Worm (Caenorhabditis elegans) whole organism, young adult: ENCODE data around the gene C49F5.6.

Experiments used
- B0019.2 ChIP-seq: fragments of 200-800 bp; sonication (Bioruptor generic); conservative IDR thresholded peaks from 2 replicates; pipeline ENCODE4 v1.3.6; 2022; ENCODE audit warnings: missing genetic modification reagents, missing genetic modification characterization, missing compliant biosample characterization
- B0035.1 ChIP-seq: sonication (generic microtip); optimal IDR thresholded peaks from 2 replicates; lab custom pipeline; 2016; ENCODE audit warnings: missing genetic modification characterization, mild to moderate bottlenecking, missing compliant biosample characterization, missing genotype, missing genetic modification reagents
- B0261.1 ChIP-seq: sonication (generic microtip); optimal IDR thresholded peaks from 2 replicates; lab custom pipeline; 2016; ENCODE audit warnings: mild to moderate bottlenecking, missing genetic modification characterization, moderate library complexity, missing compliant biosample characterization
- F22D6.2 ChIP-seq: sonication (generic microtip); optimal IDR thresholded peaks from 2 replicates; lab custom pipeline; 2016; ENCODE audit warnings: mild to moderate bottlenecking, missing genetic modification characterization, missing compliant biosample characterization
- F57C9.4 ChIP-seq: sonication (generic microtip); optimal IDR thresholded peaks from 2 replicates; lab custom pipeline; 2017; ENCODE audit warnings: mild to moderate bottlenecking, missing genetic modification characterization, missing compliant biosample characterization
- K11D2.4 ChIP-seq: fragments of 200-800 bp; sonication (Bioruptor generic); IDR thresholded peaks from 2 replicates; pipeline ENCODE4 v1.3.6; 2022; ENCODE audit warnings: missing genetic modification reagents, missing genetic modification characterization, missing compliant biosample characterization
- K12H6.12 ChIP-seq: fragments of 200-800 bp; sonication (Bioruptor generic); optimal IDR thresholded peaks from 2 replicates; lab custom pipeline; 2018; ENCODE audit warnings: mild to moderate bottlenecking, missing genetic modification characterization, missing compliant biosample characterization
- Y53F4B.3 ChIP-seq: fragments of 200-800 bp; sonication (Bioruptor generic); IDR thresholded peaks from 2 replicates; pipeline ENCODE4 v1.3.6; 2022; ENCODE audit warnings: missing genetic modification reagents, missing genetic modification characterization, missing compliant biosample characterization
- Y67H2A.10 ChIP-seq: fragments of 200-800 bp; sonication (Bioruptor generic); conservative IDR thresholded peaks from 2 replicates; pipeline ENCODE4 v1.3.6; 2022; ENCODE audit warnings: missing genetic modification reagents, missing genetic modification characterization, missing compliant biosample characterization
- Y95B8A.8 ChIP-seq: fragments of 200-800 bp; sonication (Bioruptor generic); IDR thresholded peaks from 2 replicates; pipeline ENCODE4 v1.3.6; 2022; ENCODE audit warnings: missing genetic modification reagents, missing genetic modification characterization, missing compliant biosample characterization
- bed-1 ChIP-seq: fragments of 200-800 bp; sonication (Bioruptor generic); IDR thresholded peaks from 2 replicates; pipeline ENCODE4 v1.3.6; 2022; ENCODE audit warnings: missing genetic modification reagents, missing genetic modification characterization, missing compliant biosample characterization
- bed-2 ChIP-seq: fragments of 200-800 bp; sonication (Bioruptor generic); IDR thresholded peaks from 2 replicates; pipeline ENCODE4 v1.3.6; 2022; ENCODE audit warnings: missing genetic modification reagents, missing genetic modification characterization, missing compliant biosample characterization
- ceh-100 ChIP-seq: fragments of 200-800 bp; sonication (Bioruptor generic); IDR thresholded peaks from 2 replicates; pipeline ENCODE4 v1.3.6; 2022; ENCODE audit warnings: missing genetic modification reagents, missing genetic modification characterization, missing compliant biosample characterization
- ceh-79 ChIP-seq: sonication (generic microtip); optimal IDR thresholded peaks from 2 replicates; lab custom pipeline; 2017; ENCODE audit warnings: mild to moderate bottlenecking, missing genetic modification characterization, missing compliant biosample characterization
- chd-7 ChIP-seq: sonication (generic microtip); optimal IDR thresholded peaks from 2 replicates; lab custom pipeline; 2016; ENCODE audit warnings: mild to moderate bottlenecking, missing genetic modification characterization, moderate library complexity, missing compliant biosample characterization
- egl-18 ChIP-seq: fragments of 200-800 bp; sonication (Bioruptor generic); IDR thresholded peaks from 2 replicates; pipeline ENCODE4 v1.3.6; 2022; ENCODE audit warnings: missing genetic modification reagents, missing genetic modification characterization, missing compliant biosample characterization
- egl-44 ChIP-seq: fragments of 200-800 bp; sonication (Bioruptor generic); IDR thresholded peaks from 2 replicates; pipeline ENCODE4 v1.3.6; 2022; ENCODE audit warnings: missing genetic modification reagents, missing genetic modification characterization, missing compliant biosample characterization
- hlh-12 ChIP-seq: sonication (generic microtip); optimal IDR thresholded peaks from 2 replicates; lab custom pipeline; 2016; ENCODE audit warnings: missing genetic modification characterization, missing compliant biosample characterization
- hlh-26 ChIP-seq: fragments of 200-800 bp; sonication (Bioruptor generic); conservative IDR thresholded peaks from 2 replicates; pipeline ENCODE4 v1.3.6; 2022; ENCODE audit warnings: missing genetic modification reagents, missing genetic modification characterization, missing compliant biosample characterization
- hmg-1.2 ChIP-seq: fragments of 200-800 bp; sonication (Bioruptor generic); IDR thresholded peaks from 2 replicates; pipeline ENCODE4 v1.3.6; 2022; ENCODE audit warnings: missing genetic modification reagents, missing genetic modification characterization, missing compliant biosample characterization
- hrde-1 ChIP-seq: sonication (generic microtip); optimal IDR thresholded peaks from 2 replicates; lab custom pipeline; 2016; ENCODE audit warnings: missing genetic modification characterization, mild to moderate bottlenecking, missing compliant biosample characterization, moderate library complexity, missing genotype, missing genetic modification reagents, borderline replicate concordance
- let-526 ChIP-seq: fragments of 200-800 bp; sonication (Bioruptor generic); IDR thresholded peaks from 2 replicates; pipeline ENCODE4 v1.3.6; 2022; ENCODE audit warnings: missing genetic modification reagents, missing genetic modification characterization, missing compliant biosample characterization
- let-607 ChIP-seq, 2 experiments: fragments of 200-800 bp in 1 of 2; sonication (Bioruptor generic) in 1 of 2; sonication (generic microtip) in 1 of 2; optimal IDR thresholded peaks; 2 replicates each; lab custom pipeline; 2016 to 2018; ENCODE audit warnings: mild to moderate bottlenecking in 2 of 2, missing compliant biosample characterization in 2 of 2, missing genetic modification characterization in 2 of 2, moderate library complexity in 2 of 2, missing genotype in 1 of 2
- lin-26 ChIP-seq: fragments of 200-800 bp; sonication (Bioruptor generic); IDR thresholded peaks from 2 replicates; pipeline ENCODE4 v1.3.6; 2022; ENCODE audit warnings: missing genetic modification reagents, missing genetic modification characterization, missing compliant biosample characterization
- lin-35 ChIP-seq, 3 experiments: fragments of 150-350 bp in 2 of 3; sonication (generic microtip) in 1 of 3; optimal IDR thresholded peaks; 2 replicates each; lab custom pipeline; 2014 to 2018; ENCODE audit warnings: missing biosample characterization in 3 of 3, missing genetic modification characterization in 3 of 3, missing genetic modification reagents in 3 of 3
- lir-1 ChIP-seq: fragments of 200-800 bp; sonication (Bioruptor generic); conservative IDR thresholded peaks from 2 replicates; pipeline ENCODE4 v1.3.6; 2022; ENCODE audit warnings: missing genetic modification reagents, missing genetic modification characterization, missing compliant biosample characterization
- lsy-27 ChIP-seq: sonication (generic microtip); optimal IDR thresholded peaks from 2 replicates; lab custom pipeline; 2017; ENCODE audit warnings: missing genetic modification characterization, mild to moderate bottlenecking, missing compliant biosample characterization, antibody characterized with exemption, missing genotype, borderline replicate concordance; ENCODE audit not compliant: insufficient read depth
- repo-1 ChIP-seq: sonication (generic microtip); optimal IDR thresholded peaks from 2 replicates; lab custom pipeline; 2017; ENCODE audit warnings: mild to moderate bottlenecking, missing genetic modification characterization, missing compliant biosample characterization
- snpc-4 ChIP-seq, 5 experiments: fragments of 150-350 bp in 1 of 5; sonication (generic microtip) in 4 of 5; optimal IDR thresholded peaks; 2 replicates each; lab custom pipeline; 2014 to 2018; ENCODE audit warnings: missing genetic modification characterization in 5 of 5, missing biosample characterization in 3 of 5, antibody characterized with exemption in 2 of 5, mild to moderate bottlenecking in 2 of 5, missing compliant biosample characterization in 2 of 5, missing genotype in 2 of 5, moderate library complexity in 2 of 5, missing genetic modification reagents in 1 of 5
- ztf-6 ChIP-seq: fragments of 200-800 bp; sonication (Bioruptor generic); IDR thresholded peaks from 2 replicates; pipeline ENCODE4 v1.3.6; 2022; ENCODE audit warnings: missing genetic modification reagents, missing genetic modification characterization, missing compliant biosample characterization

C49F5.6 gene

ce11 chrX:11969085-11969484 lies 19.0 kb upstream of the C49F5.6 start:
- TF ChIP-seq ceh-100 (GFP tag; lab: Robert Waterston, UW): no peak

- TF ChIP-seq K11D2.4 (GFP tag; lab: Robert Waterston, UW) (peak; percentile 29; the same call in 1 of the 2 replicates), lin-35 (GFP tag; optimal IDR thresholded peaks at IDR 0.05; lab: Kevin White, UChicago) (no peak)
- TF ChIP-seq, all 124 proteins: peak for 1
Observed at ce11 chrX:11969554-11969953, 18.6 kb upstream of the C49F5.6 start.

DNA sequence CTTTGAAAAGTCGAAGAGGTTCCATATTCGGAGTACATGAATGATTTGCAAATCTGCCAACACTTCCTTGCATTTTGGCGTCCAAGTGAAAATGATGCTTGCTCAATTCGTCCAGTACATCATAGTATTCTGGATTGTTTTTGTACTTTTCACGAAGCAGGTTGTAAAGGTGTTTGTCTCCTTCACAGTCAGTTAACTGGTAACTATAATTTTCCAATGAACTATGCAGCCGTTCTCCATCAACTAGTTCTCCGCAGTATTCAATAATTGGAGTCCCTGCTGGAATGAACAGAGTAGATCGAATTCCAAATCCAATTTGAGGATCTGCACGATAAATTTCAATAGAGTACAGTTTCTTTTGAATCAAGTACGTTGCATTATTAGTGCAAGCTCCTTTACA lies 16.8 kb upstream of the C49F5.6 start:
- TF ChIP-seq F22D6.2 (tag; lab: Kevin White, UChicago) (no peak), Y95B8A.8 (GFP tag; lab: Robert Waterston, UW) (no peak), lin-26 (GFP tag; lab: Robert Waterston, UW) (no peak), repo-1 (peak; percentile 6), snpc-4 (GFP tag; optimal IDR thresholded peaks at IDR 0.05; lab: Kevin White, UChicago) (no peak), snpc-4 (tag; optimal IDR thresholded peaks at IDR 0.05; lab: Kevin White, UChicago) (no peak), let-526 (GFP tag; lab: Robert Waterston, UW) (no peak), egl-18 (GFP tag; lab: Robert Waterston, UW) (no peak)

ce11 chrX:11974629-11975085 lies 13.5 kb upstream of the C49F5.6 start, which contains the start of gene set-6:
Gene set-6 (minus strand): TSS chrX:11974679.
- TF ChIP-seq K12H6.12 (tag; lab: Kevin White, UChicago): no peak
- TF ChIP-seq hlh-12 (tag; lab: Kevin White, UChicago): no peak
- TF ChIP-seq ceh-79 (tag; lab: Kevin White, UChicago): no peak
- TF ChIP-seq chd-7: no peak
- no peak for TF ChIP-seq hrde-1 (tag; lab: Kevin White, UChicago)
- no peak for TF ChIP-seq bed-1
- no peak for TF ChIP-seq F57C9.4
- no peak for TF ChIP-seq Y53F4B.3 (GFP tag; lab: Robert Waterston, UW)
- no peak for TF ChIP-seq B0261.1
- no peak for TF ChIP-seq bed-2 (GFP tag; lab: Robert Waterston, UW)
- no peak for TF ChIP-seq hlh-26 (GFP tag; lab: Robert Waterston, UW)
- TF ChIP-seq Y67H2A.10 (GFP tag; lab: Robert Waterston, UW): no peak
- no peak for TF ChIP-seq let-607 (tag; optimal IDR thresholded peaks at IDR 0.05; lab: Kevin White, UChicago)
- no peak for TF ChIP-seq K11D2.4 (GFP tag; lab: Robert Waterston, UW)
- TF ChIP-seq B0019.2 (GFP tag; lab: Robert Waterston, UW): no peak

ce11 chrX:11982065-11982464 lies 6.0 kb upstream of the C49F5.6 start, which contains the start of gene nhr-167:
Gene nhr-167 (minus strand): TSS chrX:11982085.
- TF ChIP-seq lsy-27 (tag; lab: Kevin White, UChicago) (no peak), hmg-1.2 (no peak), lir-1 (GFP tag; lab: Robert Waterston, UW) (no peak), egl-44 (GFP tag; lab: Robert Waterston, UW) (no peak), ztf-6 (GFP tag; lab: Robert Waterston, UW) (no peak), chd-7 (no peak), B0035.1 (no peak), B0019.2 (GFP tag; lab: Robert Waterston, UW) (no peak)
